Worm (Caenorhabditis elegans) whole organism, late embryonic: ENCODE data around the gene vps-54.

Experiments
- pha-4 ChIP-seq: fragments of 150-350 bp; optimal IDR thresholded peaks from 2 replicates; lab custom pipeline; 2018; ENCODE audit warnings: missing biosample characterization, missing genetic modification reagents, missing genetic modification characterization
- pqm-1 ChIP-seq: sonication (generic microtip); optimal IDR thresholded peaks from 2 replicates; lab custom pipeline; 2016; ENCODE audit warnings: missing genetic modification characterization, missing compliant biosample characterization

ce11 chrV:10560621-10561020 lies 15.6 kb downstream of the vps-54 start, which contains the start of gene col-152:
- TF ChIP-seq pqm-1 (tag; lab: Kevin White, UChicago): no peak
- TF ChIP-seq pha-4: no peak
